Fruit fly (Drosophila melanogaster): ENCODE measurements around the gene Pi4KIIIalpha.

Pi4KIIIalpha gene

DNA sequence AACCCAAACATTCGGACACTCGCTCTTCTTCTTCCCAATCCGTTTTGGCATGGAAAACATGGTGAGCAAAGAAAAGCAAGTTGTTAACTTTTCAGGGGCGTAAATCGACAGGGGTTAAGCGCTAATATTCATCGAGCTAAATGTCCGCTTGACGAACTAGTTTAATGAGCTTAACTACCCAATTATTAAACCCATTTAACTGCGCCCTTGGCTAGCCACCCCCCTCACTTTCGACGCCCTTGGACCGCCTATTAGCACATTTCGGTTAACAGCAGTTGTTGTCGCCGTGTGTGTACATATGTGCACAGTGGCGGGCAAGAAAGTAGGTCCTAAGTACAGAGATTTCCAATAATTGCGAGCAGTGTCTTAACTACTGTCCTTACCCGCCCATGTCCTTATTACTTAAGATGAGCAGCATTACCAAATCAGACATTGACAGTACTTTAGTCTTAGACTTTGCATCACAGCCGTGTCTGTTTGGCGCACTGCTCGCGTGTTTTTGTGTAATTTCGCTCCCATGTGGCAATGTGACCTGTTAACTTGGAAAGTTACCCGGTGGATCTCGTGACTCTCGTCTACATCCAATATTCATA, 35.1 kb upstream of the Pi4KIIIalpha start (continued):
- TF ChIP-seq unpg (GFP tag; optimal IDR thresholded peaks at IDR 0.05) = peak; percentile 89
- peak; percentile 94 for TF ChIP-seq CG14441 (GFP tag; IDR thresholded peaks at IDR 0.05)
- TF ChIP-seq HLH4C (GFP tag; IDR thresholded peaks at IDR 0.05; ENCODE audit: partially characterized antibody) = no peak
- peak in 1 of 2 experiments; percentile 18 for TF ChIP-seq eve (GFP tag; optimal IDR thresholded peaks at IDR 0.05)
- peak; percentile 42 for TF ChIP-seq Dref (GFP tag; IDR thresholded peaks at IDR 0.05)
- no peak for TF ChIP-seq hbn (GFP tag; IDR thresholded peaks at IDR 0.05; ENCODE audit: partially characterized antibody)
- peak; percentile 63 for TF ChIP-seq Jarid2 (GFP tag; optimal IDR thresholded peaks at IDR 0.05)
- TF ChIP-seq CG7928 (GFP tag; optimal IDR thresholded peaks at IDR 0.05) = peak; percentile 60
- peak; percentile 62 for TF ChIP-seq nerfin-1 (tag; optimal IDR thresholded peaks at IDR 0.05)
- TF ChIP-seq CG5953 (GFP tag; IDR thresholded peaks at IDR 0.05) = peak; percentile 72
- TF ChIP-seq gfzf (GFP tag; optimal IDR thresholded peaks at IDR 0.05) = no peak
- TF ChIP-seq CG15696 (tag; optimal IDR thresholded peaks at IDR 0.05) = peak; percentile 52
- TF ChIP-seq cwo (GFP tag; optimal IDR thresholded peaks at IDR 0.05) = peak; percentile 93
- TF ChIP-seq zfh2 (GFP tag; optimal IDR thresholded peaks at IDR 0.05) = peak; percentile 98
- TF ChIP-seq peb (GFP tag; IDR thresholded peaks at IDR 0.05) = peak; percentile 82
- TF ChIP-seq Dp (GFP tag; optimal IDR thresholded peaks at IDR 0.05) = no peak
- peak; percentile 95 for TF ChIP-seq Mrtf (GFP tag; IDR thresholded peaks at IDR 0.05)
- TF ChIP-seq lilli (GFP tag; optimal IDR thresholded peaks at IDR 0.05) = peak; percentile 98
- peak; percentile 83 for TF ChIP-seq gce (GFP tag; IDR thresholded peaks at IDR 0.05)
- peak; percentile 78 for TF ChIP-seq phol (tag; optimal IDR thresholded peaks at IDR 0.05)
- TF ChIP-seq CG32767 (GFP tag; IDR thresholded peaks at IDR 0.05) = peak; percentile 80
- TF ChIP-seq CG3163 (GFP tag; optimal IDR thresholded peaks at IDR 0.05) = peak; percentile 79
- TF ChIP-seq onecut (GFP tag; IDR thresholded peaks at IDR 0.05) = peak; percentile 74
- peak; percentile 97 for TF ChIP-seq CG11456 (GFP tag; IDR thresholded peaks at IDR 0.05)
- peak; percentile 90 for TF ChIP-seq tio (GFP tag; optimal IDR thresholded peaks at IDR 0.05)
- no peak for TF ChIP-seq cg (GFP tag; optimal IDR thresholded peaks at IDR 0.05)
- TF ChIP-seq gsb-n (tag; optimal IDR thresholded peaks at IDR 0.05) = peak; percentile 77
- TF ChIP-seq Drgx (GFP tag; IDR thresholded peaks at IDR 0.05) = peak; percentile 97
- TF ChIP-seq CG2889 (GFP tag; IDR thresholded peaks at IDR 0.05) = peak; percentile 88
- TF ChIP-seq otp (GFP tag; IDR thresholded peaks at IDR 0.05) = peak; percentile 96
- peak; percentile 88 for TF ChIP-seq Hand (GFP tag; optimal IDR thresholded peaks at IDR 0.05)
- TF ChIP-seq CG1792 (GFP tag; optimal IDR thresholded peaks at IDR 0.05) = peak; percentile 90
- peak; percentile 96 for TF ChIP-seq CG9932 (GFP tag; IDR thresholded peaks at IDR 0.05)
- TF ChIP-seq CG1602 (GFP tag; optimal IDR thresholded peaks at IDR 0.05) = peak; percentile 87
- TF ChIP-seq Hsf (GFP tag; optimal IDR thresholded peaks at IDR 0.05) = peak; percentile 95
- TF ChIP-seq Sry-δ (GFP tag; optimal IDR thresholded peaks at IDR 0.05) = peak; percentile 64
- no peak for TF ChIP-seq Scr (GFP tag; IDR thresholded peaks at IDR 0.05; ENCODE audit: partially characterized antibody)
- peak; percentile 93 for TF ChIP-seq H15 (GFP tag; IDR thresholded peaks at IDR 0.05)
- TF ChIP-seq hkb (optimal IDR thresholded peaks at IDR 0.05) = no peak
- peak; percentile 91 for TF ChIP-seq hkb (GFP tag; IDR thresholded peaks at IDR 0.05)
- TF ChIP-seq Abd-B (GFP tag; optimal IDR thresholded peaks at IDR 0.05) = peak; percentile 88
- TF ChIP-seq MTF-1 (GFP tag; optimal IDR thresholded peaks at IDR 0.05; ENCODE audit: borderline replicate concordance) = peak; percentile 76
- TF ChIP-seq CG16815 (GFP tag; optimal IDR thresholded peaks at IDR 0.05) = peak; percentile 92
- TF ChIP-seq Max (GFP tag; optimal IDR thresholded peaks at IDR 0.05) = peak; percentile 79
- TF ChIP-seq Ravus (GFP tag; IDR thresholded peaks at IDR 0.05) = peak; percentile 70
- TF ChIP-seq Myb (GFP tag; optimal IDR thresholded peaks at IDR 0.05) = peak; percentile 89
- TF ChIP-seq zen (tag; optimal IDR thresholded peaks at IDR 0.05) = peak; percentile 68
- peak; percentile 81 for TF ChIP-seq CG33213 (GFP tag; optimal IDR thresholded peaks at IDR 0.05)
- TF ChIP-seq run (tag; optimal IDR thresholded peaks at IDR 0.05) = peak; percentile 80
- no peak; the same call in 1 of the 2 replicates for TF ChIP-seq aop (GFP tag; IDR thresholded peaks at IDR 0.05)
- peak; percentile 79 for TF ChIP-seq CG31441 (GFP tag; IDR thresholded peaks at IDR 0.05)
